Fruit fly (Drosophila melanogaster) whole organism, adult: ENCODE data around the gene CG4218.

ENCODE experiments used
- CG11617 ChIP-seq: fragments of 200-800 bp; sonication (Bioruptor generic); optimal IDR thresholded peaks from 2 replicates; lab custom pipeline; 2017; ENCODE audit warnings: mild to moderate bottlenecking, missing biosample characterization, missing genetic modification reagents, missing genetic modification characterization
- CG12768 ChIP-seq: fragments of 200-800 bp; sonication (Bioruptor generic); optimal IDR thresholded peaks from 2 replicates; lab custom pipeline; 2017; ENCODE audit warnings: missing biosample characterization, missing genetic modification characterization, mild to moderate bottlenecking, moderate library complexity, missing genetic modification reagents
- CG14711 ChIP-seq: fragments of 200-800 bp; sonication (Bioruptor generic); optimal IDR thresholded peaks from 2 replicates; lab custom pipeline; 2018; ENCODE audit warnings: missing biosample characterization, mild to moderate bottlenecking, missing genetic modification characterization, moderate library complexity
- CG1620 ChIP-seq: fragments of 200-800 bp; sonication (Bioruptor generic); optimal IDR thresholded peaks from 2 replicates; lab custom pipeline; 2016; ENCODE audit warnings: missing biosample characterization, missing genetic modification characterization
- CG7045 ChIP-seq: fragments of 200-800 bp; sonication (Bioruptor generic); optimal IDR thresholded peaks from 2 replicates; lab custom pipeline; 2017; ENCODE audit warnings: missing biosample characterization, mild to moderate bottlenecking, missing genetic modification characterization
- Clk ChIP-seq: fragments of 200-800 bp; sonication (Bioruptor generic); optimal IDR thresholded peaks from 2 replicates; lab custom pipeline; 2017; ENCODE audit warnings: missing biosample characterization, missing genetic modification characterization
- bab1 ChIP-seq: fragments of 200-800 bp; sonication (Bioruptor generic); optimal IDR thresholded peaks from 3 replicates; lab custom pipeline; 2019; ENCODE audit warnings: missing biosample characterization, mild to moderate bottlenecking, missing genetic modification characterization, moderate library complexity
- cic ChIP-seq: fragments of 200-800 bp; sonication (Bioruptor generic); optimal IDR thresholded peaks from 2 replicates; lab custom pipeline; 2017; ENCODE audit warnings: missing biosample characterization, mild to moderate bottlenecking, missing genetic modification characterization, moderate library complexity
- cnc ChIP-seq, 2 experiments: fragments of >200 bp; optimal IDR thresholded peaks; 2 replicates each; lab custom pipeline; 2017
- kay ChIP-seq: fragments of 200-800 bp; sonication (Bioruptor generic); peaks from one replicate; lab custom pipeline; 2016; ENCODE audit warnings: missing biosample characterization, missing genetic modification characterization, borderline replicate concordance
- ovo ChIP-seq: fragments of 200-800 bp; sonication (Bioruptor generic); optimal IDR thresholded peaks from 2 replicates; lab custom pipeline; 2016; ENCODE audit warnings: missing biosample characterization, missing genetic modification characterization
- pad ChIP-seq: fragments of 200-800 bp; sonication (Bioruptor generic); optimal IDR thresholded peaks from 3 replicates; lab custom pipeline; 2017; ENCODE audit warnings: missing biosample characterization, missing genetic modification characterization, mild to moderate bottlenecking, moderate library complexity, missing genetic modification reagents
- toe ChIP-seq: fragments of 200-800 bp; sonication (Bioruptor generic); optimal IDR thresholded peaks from 2 replicates; lab custom pipeline; 2016; ENCODE audit warnings: missing biosample characterization, missing genetic modification characterization

dm6 chr2L:14579449-14579848 is 30.5 kb upstream of the CG4218 start:
- TF ChIP-seq toe (no peak), bab1 (GFP tag; lab: Kevin White, UChicago) (no peak), CG11617 (GFP tag; lab: Kevin White, UChicago) (no peak), pad (GFP tag; lab: Kevin White, UChicago) (no peak), kay (peak; percentile 12), CG7045 (GFP tag; lab: Kevin White, UChicago) (no peak), CG14711 (tag; lab: Kevin White, UChicago) (no peak), ovo (GFP tag; lab: Kevin White, UChicago) (no peak), cic (GFP tag; lab: Kevin White, UChicago) (no peak), CG12768 (GFP tag; lab: Kevin White, UChicago) (no peak), cnc (optimal IDR thresholded peaks at IDR 0.05; lab: Kevin White, UChicago) (no peak), Clk (GFP tag; lab: Kevin White, UChicago) (no peak), CG1620 (GFP tag; lab: Kevin White, UChicago) (no peak)
